Fruit fly (Drosophila melanogaster) whole organism, embryonic: ENCODE data around the gene CG7298.

Source experiments
- BEAF-32 ChIP-seq: fragments of 200-800 bp; sonication (Bioruptor generic); optimal IDR thresholded peaks from 3 replicates; lab custom pipeline; 2017; ENCODE audit warnings: missing biosample characterization, missing genetic modification characterization, mild to moderate bottlenecking, moderate library complexity, missing genetic modification reagents
- C15 ChIP-seq: fragments of 200-800 bp; sonication (Bioruptor generic); IDR thresholded peaks from 3 replicates; pipeline ENCODE4 v1.3.6; 2022; ENCODE audit warnings: missing biosample characterization, missing genetic modification characterization
- CG10565 ChIP-seq: fragments of 200-800 bp; sonication (Bioruptor generic); optimal IDR thresholded peaks from 3 replicates; lab custom pipeline; 2016; ENCODE audit warnings: missing biosample characterization, mild to moderate bottlenecking, missing genetic modification characterization
- CG10654 ChIP-seq: fragments of 200-800 bp; sonication (Bioruptor generic); optimal IDR thresholded peaks from 2 replicates; lab custom pipeline; 2016; ENCODE audit warnings: missing biosample characterization, missing genetic modification characterization
- CG11504 ChIP-seq: fragments of 200-800 bp; sonication (Bioruptor generic); optimal IDR thresholded peaks from 3 replicates; lab custom pipeline; 2019; ENCODE audit warnings: missing biosample characterization, mild to moderate bottlenecking, missing genetic modification characterization, moderate library complexity
- CG1233 ChIP-seq: fragments of 200-800 bp; sonication (Bioruptor generic); optimal IDR thresholded peaks from 4 replicates; lab custom pipeline; 2018; ENCODE audit warnings: missing biosample characterization, mild to moderate bottlenecking, missing genetic modification characterization
- CG15011 ChIP-seq: fragments of 200-800 bp; sonication (Bioruptor generic); optimal IDR thresholded peaks from 3 replicates; lab custom pipeline; 2018; ENCODE audit warnings: missing biosample characterization, mild to moderate bottlenecking, missing genetic modification characterization
- CG18599 ChIP-seq: fragments of 200-800 bp; sonication (Bioruptor generic); optimal IDR thresholded peaks from 3 replicates; lab custom pipeline; 2017; ENCODE audit warnings: missing biosample characterization, missing genetic modification characterization, mild to moderate bottlenecking, moderate library complexity, missing genetic modification reagents
- CG2120 ChIP-seq: fragments of 200-800 bp; sonication (Bioruptor generic); optimal IDR thresholded peaks from 3 replicates; lab custom pipeline; 2016; ENCODE audit warnings: missing biosample characterization, missing genetic modification characterization
- CG2129 ChIP-seq: fragments of 200-800 bp; sonication (Bioruptor generic); IDR thresholded peaks from 2 replicates; pipeline ENCODE4 v1.3.6; 2022; ENCODE audit warnings: missing biosample characterization, missing genetic modification characterization; ENCODE audit not compliant: partially characterized antibody
- CG2199 ChIP-seq: fragments of 200-800 bp; sonication (Bioruptor generic); IDR thresholded peaks from 3 replicates; pipeline ENCODE4 v1.3.6; 2022; ENCODE audit warnings: missing biosample characterization, missing genetic modification characterization
- CG2678 ChIP-seq: fragments of 200-800 bp; sonication (Bioruptor generic); optimal IDR thresholded peaks from 3 replicates; lab custom pipeline; 2019; ENCODE audit warnings: missing biosample characterization, mild to moderate bottlenecking, missing genetic modification characterization, moderate library complexity
- CG32532 ChIP-seq: fragments of 200-800 bp; sonication (Bioruptor generic); IDR thresholded peaks from 2 replicates; pipeline ENCODE4 v1.3.6; 2022; ENCODE audit warnings: missing biosample characterization, missing genetic modification characterization
- CG7556 ChIP-seq: fragments of 200-800 bp; sonication (Bioruptor generic); optimal IDR thresholded peaks from 2 replicates; lab custom pipeline; 2017; ENCODE audit warnings: missing biosample characterization, mild to moderate bottlenecking, missing genetic modification characterization
- CG9727 ChIP-seq: fragments of 200-800 bp; sonication (Bioruptor generic); optimal IDR thresholded peaks from 3 replicates; lab custom pipeline; 2017; ENCODE audit warnings: missing biosample characterization, mild to moderate bottlenecking, missing genetic modification characterization
- Dad ChIP-seq: fragments of 200-800 bp; sonication (Bioruptor generic); optimal IDR thresholded peaks from 3 replicates; lab custom pipeline; 2016; ENCODE audit warnings: missing biosample characterization, missing genetic modification characterization
- Drgx ChIP-seq: fragments of 200-800 bp; sonication (Bioruptor generic); IDR thresholded peaks from 2 replicates; pipeline ENCODE4 v1.3.6; 2022; ENCODE audit warnings: missing biosample characterization, missing genetic modification characterization
- Fer1 ChIP-seq: fragments of 200-800 bp; sonication (Bioruptor generic); optimal IDR thresholded peaks from 2 replicates; lab custom pipeline; 2017; ENCODE audit warnings: missing biosample characterization, mild to moderate bottlenecking, missing genetic modification characterization
- Hand ChIP-seq: fragments of 200-800 bp; sonication (Bioruptor generic); optimal IDR thresholded peaks from 2 replicates; lab custom pipeline; 2017; ENCODE audit warnings: mild to moderate bottlenecking, missing biosample characterization, missing genetic modification reagents, missing genetic modification characterization
- Hmr ChIP-seq: fragments of 200-800 bp; sonication (Bioruptor generic); optimal IDR thresholded peaks from 3 replicates; lab custom pipeline; 2017; ENCODE audit warnings: mild to moderate bottlenecking, missing biosample characterization, missing genetic modification reagents, missing genetic modification characterization
- Hr51 ChIP-seq, 2 experiments: fragments of 200-800 bp; sonication (Bioruptor generic); optimal IDR thresholded peaks; 2 replicates in 1 of 2; 3 replicates in 1 of 2; lab custom pipeline; 2016 to 2018; ENCODE audit warnings: missing biosample characterization in 2 of 2, missing genetic modification characterization in 2 of 2, mild to moderate bottlenecking in 1 of 2, moderate library complexity in 1 of 2
- Kr ChIP-seq: fragments of 200-800 bp; sonication (Bioruptor generic); optimal IDR thresholded peaks from 2 replicates; lab custom pipeline; 2017; ENCODE audit warnings: missing biosample characterization, mild to moderate bottlenecking, missing genetic modification characterization
- Med ChIP-seq: fragments of 200-800 bp; sonication (Bioruptor generic); peaks from one replicate; lab custom pipeline; 2016; ENCODE audit warnings: missing biosample characterization, missing genetic modification characterization, mild to moderate bottlenecking, inconsistent platforms, moderate library complexity
- Meics ChIP-seq: fragments of 200-800 bp; sonication (Bioruptor generic); optimal IDR thresholded peaks from 2 replicates; lab custom pipeline; 2017; ENCODE audit warnings: missing biosample characterization, mild to moderate bottlenecking, missing genetic modification characterization
- NC2α ChIP-seq: fragments of 200-800 bp; sonication (Bioruptor generic); optimal IDR thresholded peaks from 2 replicates; lab custom pipeline; 2016; ENCODE audit warnings: missing biosample characterization, missing genetic modification characterization
- cad ChIP-seq: fragments of >200 bp; optimal IDR thresholded peaks from 2 replicates; lab custom pipeline; 2017; ENCODE audit warnings: missing biosample characterization, missing genetic modification characterization
- cg ChIP-seq: fragments of 200-800 bp; sonication (Bioruptor generic); optimal IDR thresholded peaks from 3 replicates; lab custom pipeline; 2019; ENCODE audit warnings: missing biosample characterization, mild to moderate bottlenecking, missing genetic modification characterization, moderate library complexity
- chinmo ChIP-seq: fragments of 200-800 bp; sonication (Bioruptor generic); IDR thresholded peaks from 4 replicates; pipeline ENCODE4 v1.3.6; 2022; ENCODE audit warnings: missing biosample characterization, missing genetic modification characterization; ENCODE audit not compliant: partially characterized antibody
- ci ChIP-seq: fragments of 200-800 bp; sonication (Bioruptor generic); IDR thresholded peaks from 3 replicates; pipeline ENCODE4 v1.3.6; 2022; ENCODE audit warnings: missing biosample characterization, missing genetic modification characterization
- disco-r ChIP-seq: fragments of 200-800 bp; sonication (Bioruptor generic); optimal IDR thresholded peaks from 2 replicates; lab custom pipeline; 2016; ENCODE audit warnings: missing biosample characterization, missing genetic modification characterization
- gem ChIP-seq: fragments of 200-800 bp; sonication (Bioruptor generic); optimal IDR thresholded peaks from 2 replicates; lab custom pipeline; 2019; ENCODE audit warnings: missing biosample characterization, mild to moderate bottlenecking, missing genetic modification characterization, moderate library complexity
- jing ChIP-seq: fragments of 200-800 bp; sonication (Bioruptor generic); optimal IDR thresholded peaks from 2 replicates; lab custom pipeline; 2018; ENCODE audit warnings: missing biosample characterization, mild to moderate bottlenecking, missing genetic modification characterization
- lab ChIP-seq: fragments of 200-800 bp; sonication (Bioruptor generic); optimal IDR thresholded peaks from 3 replicates; lab custom pipeline; 2017; ENCODE audit warnings: missing biosample characterization, missing genetic modification characterization, mild to moderate bottlenecking, moderate library complexity, missing genetic modification reagents
- nerfin-2 ChIP-seq: fragments of 200-800 bp; sonication (Bioruptor generic); IDR thresholded peaks from 2 replicates; pipeline ENCODE4 v1.3.6; 2022; ENCODE audit warnings: missing biosample characterization, missing genetic modification characterization; ENCODE audit not compliant: partially characterized antibody
- odd ChIP-seq: fragments of 200-800 bp; sonication (Bioruptor generic); optimal IDR thresholded peaks from 2 replicates; lab custom pipeline; 2017; ENCODE audit warnings: missing biosample characterization, mild to moderate bottlenecking, missing genetic modification characterization
- pho ChIP-seq: fragments of 200-800 bp; sonication (Bioruptor generic); optimal IDR thresholded peaks from 2 replicates; lab custom pipeline; 2016; ENCODE audit warnings: missing biosample characterization, missing genetic modification characterization
- pros ChIP-seq: fragments of 200-800 bp; sonication (Bioruptor generic); optimal IDR thresholded peaks from 3 replicates; lab custom pipeline; 2019; ENCODE audit warnings: missing biosample characterization, mild to moderate bottlenecking, missing genetic modification characterization, moderate library complexity
- pzg ChIP-seq: fragments of 200-800 bp; sonication (Bioruptor generic); optimal IDR thresholded peaks from 3 replicates; lab custom pipeline; 2018; ENCODE audit warnings: missing biosample characterization, mild to moderate bottlenecking, missing genetic modification characterization, moderate library complexity
- ranshi ChIP-seq: fragments of 200-800 bp; sonication (Bioruptor generic); IDR thresholded peaks from 2 replicates; pipeline ENCODE4 v1.3.6; 2022; ENCODE audit warnings: missing biosample characterization, missing genetic modification characterization
- sd ChIP-seq: fragments of 200-800 bp; sonication (Bioruptor generic); optimal IDR thresholded peaks from 3 replicates; lab custom pipeline; 2018; ENCODE audit warnings: missing biosample characterization, mild to moderate bottlenecking, missing genetic modification characterization, moderate library complexity
- sens ChIP-seq: fragments of 200-800 bp; sonication (Bioruptor generic); peaks from one replicate; lab custom pipeline; 2016; ENCODE audit warnings: missing biosample characterization, missing genetic modification characterization
- tio ChIP-seq: fragments of 200-800 bp; sonication (Bioruptor generic); optimal IDR thresholded peaks from 2 replicates; lab custom pipeline; 2017; ENCODE audit warnings: missing biosample characterization, missing genetic modification characterization, inconsistent platforms
- vfl ChIP-seq: fragments of 200-800 bp; sonication (Bioruptor generic); optimal IDR thresholded peaks from 2 replicates; lab custom pipeline; 2016; ENCODE audit warnings: missing biosample characterization, missing genetic modification characterization
- zfh1 ChIP-seq: fragments of 200-800 bp; sonication (Bioruptor generic); IDR thresholded peaks from 3 replicates; pipeline ENCODE4 v1.3.6; 2022; ENCODE audit warnings: missing biosample characterization, missing genetic modification characterization

Gene CG7298

DNA sequence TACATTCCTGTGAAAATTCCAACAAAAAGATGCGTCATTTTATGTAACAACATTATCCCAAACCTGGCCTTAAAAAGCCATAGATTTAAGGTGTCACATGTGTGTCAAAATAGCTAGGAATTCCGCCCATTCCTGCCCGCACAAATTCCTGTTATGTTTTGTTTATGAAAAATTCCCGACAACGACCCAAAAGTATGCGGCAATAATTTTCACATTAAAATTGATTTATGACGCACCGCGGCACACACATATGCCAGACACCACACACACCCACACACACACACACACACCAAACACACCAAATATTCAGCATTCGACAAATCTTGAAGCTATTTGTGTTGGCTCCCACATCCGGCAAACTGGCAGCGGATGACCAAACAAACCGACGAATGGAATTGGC lies 20.7 kb downstream of the CG7298 start:
- TF ChIP-seq sd (tag; lab: Kevin White, UChicago) (peak; percentile 59), chinmo (GFP tag; lab: Robert Waterston, UW) (0 out of 4 replicates have a peak, but pooled peaks have one; percentile 13), Med (GFP tag; lab: Kevin White, UChicago) (peak; percentile 3), CG1233 (no peak), ci (GFP tag; lab: Robert Waterston, UW) (no peak), cad (GFP tag; lab: Kevin White, UChicago) (peak; percentile 43), cg (peak; percentile 65)

DNA sequence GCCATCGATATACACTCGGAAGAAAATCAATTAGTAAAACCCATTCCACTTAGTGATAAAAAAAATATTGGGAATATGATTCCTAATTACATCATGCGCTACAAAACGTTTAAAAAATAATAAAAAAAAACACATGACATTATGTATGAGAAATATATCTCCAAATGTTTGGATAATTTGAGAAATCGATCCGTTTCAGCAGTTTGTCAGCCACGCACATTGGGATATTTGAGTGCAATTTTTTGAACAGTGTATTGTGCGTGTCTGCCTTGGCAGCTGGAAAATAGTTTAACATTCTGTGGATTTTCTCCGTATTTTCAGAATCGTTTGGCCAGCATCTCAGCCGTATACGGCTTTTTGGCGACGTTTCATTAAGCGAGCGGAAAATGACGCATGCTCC lies 25.4 kb downstream of the CG7298 start:
- TF ChIP-seq CG2129 (GFP tag; lab: Robert Waterston, UW) (no peak), tio (GFP tag; lab: Kevin White, UChicago) (no peak), CG10654 (GFP tag; lab: Kevin White, UChicago) (no peak), odd (no peak), CG2199 (GFP tag; lab: Robert Waterston, UW) (no peak), BEAF-32 (GFP tag; lab: Kevin White, UChicago) (no peak), Hand (peak; percentile 5), Meics (GFP tag; lab: Kevin White, UChicago) (peak; percentile 5), lab (peak; percentile 6), jing (no peak), vfl (GFP tag; lab: Kevin White, UChicago) (no peak), Dad (GFP tag; lab: Kevin White, UChicago) (no peak), CG10565 (GFP tag; lab: Kevin White, UChicago) (no peak), pros (GFP tag; lab: Kevin White, UChicago) (no peak), Kr (no peak), CG11504 (tag; lab: Kevin White, UChicago) (peak; percentile 24), disco-r (no peak), CG9727 (GFP tag; lab: Kevin White, UChicago) (no peak), sens (GFP tag; lab: Kevin White, UChicago) (peak; percentile 41), Drgx (GFP tag; lab: Robert Waterston, UW) (no peak), NC2α (GFP tag; lab: Kevin White, UChicago) (no peak), Hr51 (GFP tag; optimal IDR thresholded peaks at IDR 0.05; lab: Kevin White, UChicago) (peak in 1 of 2 experiments; percentile 19), ranshi (GFP tag; lab: Robert Waterston, UW) (no peak), gem (tag; lab: Kevin White, UChicago) (peak; percentile 35), zfh1 (GFP tag; lab: Robert Waterston, UW) (no peak), pzg (GFP tag; lab: Kevin White, UChicago) (no peak), CG7556 (GFP tag; lab: Kevin White, UChicago) (peak; percentile 23), CG15011 (GFP tag; lab: Kevin White, UChicago) (no peak), CG2120 (GFP tag; lab: Kevin White, UChicago) (peak; percentile 53), C15 (GFP tag; lab: Robert Waterston, UW) (no peak), nerfin-2 (GFP tag; lab: Robert Waterston, UW) (no peak), pho (GFP tag; lab: Kevin White, UChicago) (peak; percentile 5), CG2678 (tag; lab: Kevin White, UChicago) (peak; percentile 41), CG18599 (peak; percentile 60), CG32532 (0 out of 2 replicates have a peak, but pooled peaks have one; percentile 10), Fer1 (GFP tag; lab: Kevin White, UChicago) (peak; percentile 9), Hmr (peak; percentile 23)
